Worm (Caenorhabditis elegans) whole organism, L4/young adult: ENCODE measurements around the gene nas-20.

ENCODE experiments used
- W03F9.2 ChIP-seq: fragments of 150-350 bp; optimal IDR thresholded peaks from 2 replicates; lab custom pipeline; 2014; ENCODE audit warnings: missing biosample characterization, missing genetic modification characterization
- dao-5 ChIP-seq: sonication (generic microtip); optimal IDR thresholded peaks from 2 replicates; lab custom pipeline; 2016; ENCODE audit warnings: missing genotype, missing genetic modification characterization, moderate library complexity, missing compliant biosample characterization
- him-1 ChIP-seq: sonication (generic microtip); optimal IDR thresholded peaks from 2 replicates; lab custom pipeline; 2016; ENCODE audit warnings: missing genotype, missing genetic modification reagents, missing genetic modification characterization, missing compliant biosample characterization

ce11 chrV:11462963-11463453 lies 9.1 kb downstream of the nas-20 start, which contains the start of gene zipt-16:
- TF ChIP-seq him-1 (tag; lab: Kevin White, UChicago) (no peak), W03F9.2 (no peak), dao-5 (tag; lab: Kevin White, UChicago) (no peak)
